Fruit fly (Drosophila melanogaster) whole organism, embryonic: ENCODE measurements around the gene Enoph.

Experiments
- Atf-2 ChIP-seq: fragments of 200-800 bp; sonication (Bioruptor generic); optimal IDR thresholded peaks from 2 replicates; lab custom pipeline; 2016; ENCODE audit warnings: missing biosample characterization, missing genetic modification characterization
- B-H2 ChIP-seq: fragments of 200-800 bp; sonication (Bioruptor generic); optimal IDR thresholded peaks from 2 replicates; lab custom pipeline; 2018; ENCODE audit warnings: missing biosample characterization, mild to moderate bottlenecking, missing genetic modification characterization
- CG10431 ChIP-seq: fragments of 200-800 bp; sonication (Bioruptor generic); optimal IDR thresholded peaks from 3 replicates; lab custom pipeline; 2018; ENCODE audit warnings: missing biosample characterization, mild to moderate bottlenecking, missing genetic modification characterization
- CG10565 ChIP-seq: fragments of 200-800 bp; sonication (Bioruptor generic); optimal IDR thresholded peaks from 3 replicates; lab custom pipeline; 2016; ENCODE audit warnings: missing biosample characterization, mild to moderate bottlenecking, missing genetic modification characterization
- CG11695 ChIP-seq: fragments of 200-800 bp; sonication (Bioruptor generic); IDR thresholded peaks from 3 replicates; pipeline ENCODE4 v1.3.6; 2022; ENCODE audit warnings: missing biosample characterization, missing genetic modification characterization
- CG11696 ChIP-seq: fragments of 200-800 bp; sonication (Bioruptor generic); IDR thresholded peaks from 2 replicates; pipeline ENCODE4 v1.3.6; 2022; ENCODE audit warnings: missing biosample characterization, missing genetic modification characterization
- CG13424 ChIP-seq: fragments of 200-800 bp; sonication (Bioruptor generic); optimal IDR thresholded peaks from 2 replicates; lab custom pipeline; 2019; ENCODE audit warnings: missing biosample characterization, mild to moderate bottlenecking, missing genetic modification characterization, moderate library complexity
- CG13624 ChIP-seq: fragments of 200-800 bp; sonication (Bioruptor generic); optimal IDR thresholded peaks from 2 replicates; lab custom pipeline; 2016; ENCODE audit warnings: missing biosample characterization, missing genetic modification characterization
- CG1529 ChIP-seq: fragments of 200-800 bp; sonication (Bioruptor generic); optimal IDR thresholded peaks from 3 replicates; lab custom pipeline; 2018; ENCODE audit warnings: missing biosample characterization, missing genetic modification characterization
- CG18476 ChIP-seq: fragments of 200-800 bp; sonication (Bioruptor generic); optimal IDR thresholded peaks from 2 replicates; lab custom pipeline; 2016; ENCODE audit warnings: missing biosample characterization, mild to moderate bottlenecking, missing genetic modification characterization
- CG18599 ChIP-seq: fragments of 200-800 bp; sonication (Bioruptor generic); optimal IDR thresholded peaks from 3 replicates; lab custom pipeline; 2017; ENCODE audit warnings: missing biosample characterization, missing genetic modification characterization, mild to moderate bottlenecking, moderate library complexity, missing genetic modification reagents
- CG18764 ChIP-seq: fragments of 200-800 bp; sonication (Bioruptor generic); optimal IDR thresholded peaks from 3 replicates; lab custom pipeline; 2016; ENCODE audit warnings: missing biosample characterization, missing genetic modification characterization
- CG32767 ChIP-seq: fragments of 200-800 bp; sonication (Bioruptor generic); IDR thresholded peaks from 2 replicates; pipeline ENCODE4 v1.3.6; 2022; ENCODE audit warnings: missing biosample characterization, missing genetic modification characterization
- CG4820 ChIP-seq: fragments of 200-800 bp; sonication (Bioruptor generic); optimal IDR thresholded peaks from 3 replicates; lab custom pipeline; 2016; ENCODE audit warnings: missing biosample characterization, missing genetic modification characterization
- CG4854 ChIP-seq: fragments of 200-800 bp; sonication (Bioruptor generic); optimal IDR thresholded peaks from 2 replicates; lab custom pipeline; 2016; ENCODE audit warnings: missing biosample characterization, missing genetic modification characterization, inconsistent platforms
- CG6175 ChIP-seq: fragments of 200-800 bp; sonication (Bioruptor generic); IDR thresholded peaks from 3 replicates; pipeline ENCODE4 v1.3.6; 2022; ENCODE audit warnings: missing biosample characterization, missing genetic modification characterization
- CG6272 ChIP-seq: fragments of 200-800 bp; sonication (Bioruptor generic); IDR thresholded peaks from 2 replicates; pipeline ENCODE4 v1.3.6; 2022; ENCODE audit warnings: missing biosample characterization, missing genetic modification characterization
- CG7786 ChIP-seq: fragments of 200-800 bp; sonication (Bioruptor generic); optimal IDR thresholded peaks from 2 replicates; lab custom pipeline; 2016; ENCODE audit warnings: missing biosample characterization, missing genetic modification characterization
- CG8359 ChIP-seq: fragments of 200-800 bp; sonication (Bioruptor generic); optimal IDR thresholded peaks from 2 replicates; lab custom pipeline; 2017; ENCODE audit warnings: missing biosample characterization, mild to moderate bottlenecking, missing genetic modification characterization, borderline replicate concordance
- CG9817 ChIP-seq: fragments of 200-800 bp; sonication (Bioruptor generic); optimal IDR thresholded peaks from 2 replicates; lab custom pipeline; 2018; ENCODE audit warnings: missing biosample characterization, mild to moderate bottlenecking, missing genetic modification characterization, moderate library complexity
- HLH4C ChIP-seq: fragments of 200-800 bp; sonication (Bioruptor generic); IDR thresholded peaks from 3 replicates; pipeline ENCODE4 v1.3.6; 2022; ENCODE audit warnings: missing biosample characterization, missing genetic modification characterization; ENCODE audit not compliant: partially characterized antibody
- Hey ChIP-seq: fragments of 200-800 bp; sonication (Bioruptor generic); optimal IDR thresholded peaks from 3 replicates; lab custom pipeline; 2018; ENCODE audit warnings: missing biosample characterization, mild to moderate bottlenecking, missing genetic modification characterization
- Hr39 ChIP-seq: fragments of >200 bp; optimal IDR thresholded peaks from 2 replicates; lab custom pipeline; 2017
- NC2α ChIP-seq: fragments of 200-800 bp; sonication (Bioruptor generic); optimal IDR thresholded peaks from 2 replicates; lab custom pipeline; 2016; ENCODE audit warnings: missing biosample characterization, missing genetic modification characterization
- NC2β ChIP-seq: fragments of 200-800 bp; sonication (Bioruptor generic); optimal IDR thresholded peaks from 2 replicates; lab custom pipeline; 2016; ENCODE audit warnings: missing biosample characterization, missing genetic modification characterization
- NK7.1 ChIP-seq: fragments of 200-800 bp; sonication (Bioruptor generic); optimal IDR thresholded peaks from 3 replicates; lab custom pipeline; 2016; ENCODE audit warnings: missing biosample characterization, missing genetic modification characterization
- Neu2 ChIP-seq: fragments of 200-800 bp; sonication (Bioruptor generic); optimal IDR thresholded peaks from 3 replicates; lab custom pipeline; 2016; ENCODE audit warnings: missing biosample characterization, missing genetic modification characterization, borderline replicate concordance
- Nf-YB ChIP-seq: fragments of 200-800 bp; sonication (Bioruptor generic); optimal IDR thresholded peaks from 3 replicates; lab custom pipeline; 2019; ENCODE audit warnings: missing biosample characterization, mild to moderate bottlenecking, missing genetic modification characterization, moderate library complexity
- Pdp1 ChIP-seq, 2 experiments: fragments of 200-800 bp; sonication (Bioruptor generic); optimal IDR thresholded peaks; 3 replicates each; lab custom pipeline; 2016; ENCODE audit warnings: missing biosample characterization in 2 of 2, missing genetic modification characterization in 2 of 2, mild to moderate bottlenecking in 1 of 2, moderate library complexity in 1 of 2
- Sox100B ChIP-seq: fragments of 200-800 bp; sonication (Bioruptor generic); optimal IDR thresholded peaks from 3 replicates; lab custom pipeline; 2018; ENCODE audit warnings: missing biosample characterization, mild to moderate bottlenecking, missing genetic modification characterization
- Vsx1 ChIP-seq: fragments of 200-800 bp; sonication (Bioruptor generic); optimal IDR thresholded peaks from 2 replicates; lab custom pipeline; 2017; ENCODE audit warnings: missing biosample characterization, mild to moderate bottlenecking, missing genetic modification characterization, missing genetic modification reagents
- al ChIP-seq: fragments of 200-800 bp; sonication (Bioruptor generic); IDR thresholded peaks from 2 replicates; pipeline ENCODE4 v1.3.6; 2022; ENCODE audit warnings: missing biosample characterization, missing genetic modification characterization
- ash1 ChIP-seq: fragments of 200-800 bp; sonication (Bioruptor generic); optimal IDR thresholded peaks from 2 replicates; lab custom pipeline; 2018; ENCODE audit warnings: missing biosample characterization, mild to moderate bottlenecking, missing genetic modification characterization
- bab2 ChIP-seq: fragments of 200-800 bp; sonication (Bioruptor generic); optimal IDR thresholded peaks from 2 replicates; lab custom pipeline; 2016; ENCODE audit warnings: missing biosample characterization, missing genetic modification characterization
- bowl ChIP-seq: fragments of 200-800 bp; sonication (Bioruptor generic); IDR thresholded peaks from 2 replicates; pipeline ENCODE4 v1.3.6; 2022; ENCODE audit warnings: missing biosample characterization, missing genetic modification characterization
- crol ChIP-seq: fragments of 200-800 bp; sonication (Bioruptor generic); IDR thresholded peaks from 2 replicates; pipeline ENCODE4 v1.3.6; 2022; ENCODE audit warnings: missing biosample characterization, missing genetic modification characterization
- dmrt99B ChIP-seq: fragments of 200-800 bp; sonication (Bioruptor generic); optimal IDR thresholded peaks from 2 replicates; lab custom pipeline; 2018; ENCODE audit warnings: missing biosample characterization, mild to moderate bottlenecking, missing genetic modification characterization, moderate library complexity
- esg ChIP-seq: fragments of 200-800 bp; sonication (Bioruptor generic); conservative IDR thresholded peaks from 2 replicates; pipeline ENCODE4 v1.3.6; 2022; ENCODE audit warnings: missing biosample characterization, missing genetic modification characterization
- gcm ChIP-seq: fragments of 200-800 bp; sonication (Bioruptor generic); optimal IDR thresholded peaks from 2 replicates; lab custom pipeline; 2019; ENCODE audit warnings: missing biosample characterization, mild to moderate bottlenecking, missing genetic modification characterization, moderate library complexity
- jigr1 ChIP-seq: fragments of 200-800 bp; sonication (Bioruptor generic); IDR thresholded peaks from 3 replicates; pipeline ENCODE4 v1.3.6; 2022; ENCODE audit warnings: missing biosample characterization, missing genetic modification characterization
- nom ChIP-seq: fragments of 200-800 bp; sonication (Bioruptor generic); optimal IDR thresholded peaks from 2 replicates; lab custom pipeline; 2017; ENCODE audit warnings: missing biosample characterization, missing genetic modification characterization, mild to moderate bottlenecking, moderate library complexity, missing genetic modification reagents
- peb ChIP-seq: fragments of 200-800 bp; sonication (Bioruptor generic); IDR thresholded peaks from 2 replicates; pipeline ENCODE4 v1.3.6; 2022; ENCODE audit warnings: missing biosample characterization, missing genetic modification characterization
- scrt ChIP-seq: fragments of 200-800 bp; sonication (Bioruptor generic); optimal IDR thresholded peaks from 2 replicates; lab custom pipeline; 2018; ENCODE audit warnings: missing biosample characterization, mild to moderate bottlenecking, missing genetic modification characterization, moderate library complexity
- trh ChIP-seq: fragments of 200-800 bp; sonication (Bioruptor generic); optimal IDR thresholded peaks from 2 replicates; lab custom pipeline; 2016; ENCODE audit warnings: missing biosample characterization, missing genetic modification characterization
- vvl ChIP-seq: fragments of 200-800 bp; sonication (Bioruptor generic); IDR thresholded peaks from 2 replicates; pipeline ENCODE4 v1.3.6; 2022; ENCODE audit warnings: missing biosample characterization, missing genetic modification characterization
- zfh2 ChIP-seq: fragments of 200-800 bp; sonication (Bioruptor generic); optimal IDR thresholded peaks from 2 replicates; lab custom pipeline; 2016; ENCODE audit warnings: missing biosample characterization, missing genetic modification characterization

The Enoph gene

DNA sequence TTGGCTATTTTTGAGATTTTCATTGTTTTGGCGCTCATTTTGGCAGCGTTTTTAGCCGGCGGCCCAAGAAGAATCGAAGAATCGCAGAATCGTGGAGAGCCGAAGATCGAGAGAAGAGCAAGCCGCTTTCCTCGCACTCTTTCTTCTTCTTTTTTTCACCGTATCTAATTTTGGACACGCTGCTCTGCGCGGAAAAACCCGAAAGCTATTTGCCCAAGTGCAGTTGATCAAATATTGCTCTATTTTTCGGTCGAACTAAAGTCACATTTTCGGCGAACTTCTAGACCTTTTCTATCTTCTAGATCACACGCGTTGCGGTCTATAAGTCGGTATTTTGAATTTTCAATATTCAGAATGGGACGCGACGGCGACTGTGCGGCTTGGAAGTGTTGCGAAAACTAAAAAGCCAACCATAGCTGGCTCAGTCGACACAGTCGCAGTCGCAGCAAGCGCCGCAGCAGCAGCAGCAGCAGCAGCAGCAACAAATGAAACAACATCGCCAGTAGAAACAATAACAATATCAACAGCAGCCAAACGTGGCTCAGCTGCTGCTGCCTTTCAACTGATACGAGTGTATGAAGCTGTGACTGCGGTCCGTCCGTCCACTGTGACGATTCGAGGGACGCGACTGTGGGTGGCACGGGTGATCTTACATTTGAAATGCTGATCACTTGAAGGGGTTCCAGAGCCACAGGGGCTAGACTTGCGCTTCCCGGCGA, 30.6 kb upstream of the Enoph start (continued):
- peak; percentile 24; the same call in 1 of the 3 replicates for TF ChIP-seq CG11695 (GFP tag; lab: Robert Waterston, UW)
- no peak for TF ChIP-seq NC2β (GFP tag; lab: Kevin White, UChicago)
- TF ChIP-seq CG18599: peak; percentile 27
- TF ChIP-seq NC2α (GFP tag; lab: Kevin White, UChicago): no peak
- TF ChIP-seq HLH4C: no peak

DNA sequence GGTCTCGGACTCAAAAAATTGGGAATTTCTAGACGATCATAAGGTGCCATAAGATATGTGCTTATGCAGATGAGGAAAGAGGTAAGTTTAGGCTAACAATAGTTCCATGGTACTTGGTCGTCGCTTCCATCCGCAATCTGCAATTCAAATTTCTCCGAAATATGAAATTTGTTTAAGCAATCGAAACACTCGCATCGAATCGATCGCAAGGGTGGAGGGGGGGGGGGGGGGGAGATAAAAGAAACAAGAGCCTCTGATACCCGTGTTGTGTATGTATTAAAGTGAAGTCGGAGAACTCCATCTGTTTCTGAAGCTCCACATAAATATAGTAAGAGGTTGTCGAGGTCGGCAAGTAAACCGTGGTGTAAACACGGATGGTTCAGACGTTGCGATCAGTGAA, 29.5 kb upstream of the Enoph start:
- TF ChIP-seq crol (GFP tag; lab: Robert Waterston, UW): peak; percentile 76
- peak; percentile 53; the same call in 1 of the 2 replicates for TF ChIP-seq vvl (GFP tag; lab: Robert Waterston, UW)
- TF ChIP-seq scrt: no peak
- TF ChIP-seq esg (GFP tag; lab: Robert Waterston, UW): no peak
- TF ChIP-seq bab2: no peak
- TF ChIP-seq CG4854 (GFP tag; lab: Kevin White, UChicago): no peak

DNA sequence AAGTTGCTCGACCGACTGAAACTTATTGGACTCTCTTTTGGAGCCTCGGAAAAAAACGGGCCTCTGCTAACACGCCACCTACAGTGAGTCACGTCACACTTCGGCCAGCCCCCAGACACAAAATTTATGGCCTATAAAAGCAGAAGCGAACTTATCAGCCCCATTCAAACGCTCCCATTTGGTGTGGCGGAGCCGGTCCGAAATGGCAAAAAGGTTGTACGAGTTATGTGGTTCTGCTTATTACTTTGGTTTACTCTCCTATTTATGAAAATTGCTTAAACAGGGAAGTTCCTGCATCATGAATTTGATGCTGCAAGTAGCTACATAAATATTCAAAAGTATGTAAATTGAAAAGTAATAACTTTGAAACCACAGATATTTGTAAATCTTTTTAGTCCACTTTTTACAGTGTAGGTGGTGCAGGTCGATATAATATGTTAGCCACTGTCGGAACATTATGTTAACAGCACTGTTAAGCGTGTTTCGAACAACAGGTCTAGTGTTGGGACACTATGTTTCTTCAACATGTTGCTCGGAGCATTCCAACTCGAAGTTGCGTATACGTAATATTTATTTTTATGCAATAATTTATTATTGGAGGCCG, 27.0 kb upstream of the Enoph start:
- TF ChIP-seq trh (peak; percentile 74), CG8359 (peak; percentile 82), Neu2 (peak; percentile 62), NK7.1 (GFP tag; lab: Kevin White, UChicago) (peak; percentile 82), CG10565 (GFP tag; lab: Kevin White, UChicago) (peak; percentile 76), Hey (tag; lab: Kevin White, UChicago) (peak; percentile 65), zfh2 (GFP tag; lab: Kevin White, UChicago) (peak; percentile 94), gcm (GFP tag; lab: Kevin White, UChicago) (peak; percentile 90), CG32767 (peak; percentile 72; the same call in 1 of the 2 replicates), CG13424 (tag; lab: Kevin White, UChicago) (peak; percentile 94), Vsx1 (peak; percentile 80), CG13624 (GFP tag; lab: Kevin White, UChicago) (peak; percentile 94), ash1 (GFP tag; lab: Kevin White, UChicago) (peak; percentile 22), CG18764 (GFP tag; lab: Kevin White, UChicago) (peak; percentile 70), CG4820 (GFP tag; lab: Kevin White, UChicago) (peak; percentile 86), Sox100B (GFP tag; lab: Kevin White, UChicago) (peak; percentile 94), peb (GFP tag; lab: Robert Waterston, UW) (peak; percentile 44; the same call in 1 of the 2 replicates), Nf-YB (GFP tag; lab: Kevin White, UChicago) (peak; percentile 77), Hr39 (lab: Kevin White, UChicago) (no peak), CG6175 (GFP tag; lab: Robert Waterston, UW) (peak; percentile 89), B-H2 (GFP tag; lab: Kevin White, UChicago) (peak; percentile 80), CG1529 (GFP tag; lab: Kevin White, UChicago) (peak; percentile 80), CG10431 (GFP tag; lab: Kevin White, UChicago) (no peak), crol (GFP tag; lab: Robert Waterston, UW) (no peak), CG7786 (GFP tag; lab: Kevin White, UChicago) (peak; percentile 90), bowl (GFP tag; lab: Robert Waterston, UW) (peak; percentile 78), jigr1 (no peak), dmrt99B (tag; lab: Kevin White, UChicago) (peak; percentile 94), Pdp1 (GFP tag; optimal IDR thresholded peaks at IDR 0.05; lab: Kevin White, UChicago) (peak; percentile 86 to 94), CG11696 (peak; percentile 64), CG18476 (GFP tag; lab: Kevin White, UChicago) (peak; percentile 93), CG6272 (GFP tag; lab: Robert Waterston, UW) (peak; percentile 67), Atf-2 (peak; percentile 88), nom (peak; percentile 63), CG9817 (tag; lab: Kevin White, UChicago) (peak; percentile 88), al (GFP tag; lab: Robert Waterston, UW) (peak; percentile 84)
